Worm (Caenorhabditis elegans): ENCODE results near the gene scl-9.

scl-9 gene

DNA sequence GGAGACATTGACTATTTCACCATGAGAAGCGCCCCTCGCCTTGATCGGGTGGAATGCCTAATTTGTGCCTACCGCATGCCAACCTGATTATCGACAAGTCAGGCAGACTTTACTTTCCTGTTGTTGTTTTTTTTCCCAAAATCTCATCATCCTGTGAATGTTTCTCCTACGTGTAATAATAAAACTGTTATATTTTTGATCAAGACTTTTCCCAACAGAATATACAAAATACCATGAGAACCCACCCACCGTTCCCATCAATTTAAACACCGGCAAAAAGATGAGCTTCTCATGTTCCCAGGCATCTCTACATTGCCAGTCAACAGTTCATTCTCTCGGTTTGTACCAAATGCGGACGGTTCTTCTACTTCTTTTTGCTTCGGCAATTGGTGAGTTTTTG is at the start of gene scl-9:
scl-9 (plus strand) TSS at position 301 of the 400 bp plus-strand sequence.
- TF ChIP-seq mef-2 (tag; optimal IDR thresholded peaks at IDR 0.05) (no peak), alr-1 (tag; optimal IDR thresholded peaks at IDR 0.05; ENCODE audit: borderline replicate concordance) (no peak), lin-39 (tag; optimal IDR thresholded peaks at IDR 0.05) (no peak), ets-5 (GFP tag; IDR thresholded peaks at IDR 0.05) (no peak), F16B12.6 (tag; optimal IDR thresholded peaks at IDR 0.05) (no peak), mab-9 (GFP tag; IDR thresholded peaks at IDR 0.05) (no peak), lin-13 (GFP tag; optimal IDR thresholded peaks at IDR 0.05) (no peak), unc-30 (tag; optimal IDR thresholded peaks at IDR 0.05) (no peak), C16A3.4 (tag; optimal IDR thresholded peaks at IDR 0.05) (no peak), ztf-11 (tag; optimal IDR thresholded peaks at IDR 0.05) (no peak)

DNA sequence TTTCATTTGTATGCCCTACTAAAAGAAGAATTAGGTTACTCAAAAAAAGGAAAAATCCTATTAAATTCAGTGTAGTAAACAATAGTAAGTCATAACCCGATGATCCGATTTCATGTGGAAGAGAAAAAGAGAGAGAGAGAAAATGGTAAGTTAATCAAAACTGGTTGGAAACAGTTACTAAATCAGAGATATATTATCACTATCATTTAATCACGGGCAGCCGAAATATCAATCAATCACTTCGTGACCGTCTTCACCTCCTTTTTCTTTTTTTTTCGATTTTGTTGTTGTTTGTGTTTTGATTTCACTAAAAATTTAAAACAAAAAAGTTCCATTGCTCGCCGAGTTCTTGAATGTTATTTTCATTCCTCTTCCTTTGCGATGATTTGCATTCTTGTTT is 49.4 kb upstream of the scl-9 start:
- TF ChIP-seq blmp-1 (tag; optimal IDR thresholded peaks at IDR 0.05) (peak; percentile 77), mdl-1 (tag; optimal IDR thresholded peaks at IDR 0.05) (no peak), vab-15 (tag; optimal IDR thresholded peaks at IDR 0.05) (no peak), nhr-71 (tag; optimal IDR thresholded peaks at IDR 0.05) (peak; percentile 56), rnt-1 (tag; optimal IDR thresholded peaks at IDR 0.05) (no peak), lin-14 (GFP tag; optimal IDR thresholded peaks at IDR 0.05) (peak; percentile 29), nhr-85 (tag) (peak; percentile 85), snu-23 (GFP tag; optimal IDR thresholded peaks at IDR 0.05) (peak; percentile 42), lin-35 (GFP tag; optimal IDR thresholded peaks at IDR 0.05) (peak in 1 of 2 experiments; percentile 13), nhr-20 (tag; optimal IDR thresholded peaks at IDR 0.05) (peak; percentile 16), zag-1 (tag; optimal IDR thresholded peaks at IDR 0.05) (no peak), grh-1 (GFP tag; IDR thresholded peaks at IDR 0.05) (peak; percentile 55), elt-3 (tag; optimal IDR thresholded peaks at IDR 0.05) (peak in 2 of 6 experiments; percentile 27 to 72), ceh-8 (GFP tag; optimal IDR thresholded peaks at IDR 0.05) (no peak), ets-5 (GFP tag; IDR thresholded peaks at IDR 0.05) (no peak)

DNA sequence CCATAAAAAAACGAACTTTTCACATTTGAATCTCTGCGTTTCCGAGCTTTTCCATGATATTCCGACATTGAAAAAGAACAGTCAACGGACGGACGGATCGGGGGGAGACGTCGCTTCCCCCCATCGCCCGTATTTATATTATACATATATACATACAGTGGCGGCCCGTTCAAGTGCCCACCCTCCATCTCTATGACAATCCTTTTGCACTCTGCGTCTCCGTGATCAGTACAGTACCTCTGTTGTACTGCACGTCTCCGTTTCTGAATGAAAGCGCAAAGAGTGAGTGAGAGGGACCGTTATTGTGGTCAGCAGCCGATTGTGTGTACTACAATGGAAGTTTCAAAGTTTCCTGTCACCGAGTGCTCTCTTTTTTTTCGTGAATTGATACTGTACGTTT is 47.9 kb upstream of the scl-9 start:
- TF ChIP-seq nhr-11 (tag; optimal IDR thresholded peaks at IDR 0.05) (no peak), dsc-1 (tag; optimal IDR thresholded peaks at IDR 0.05) (no peak), dpl-1 (GFP tag; optimal IDR thresholded peaks at IDR 0.05) (no peak), tlp-1 (tag; optimal IDR thresholded peaks at IDR 0.05) (no peak), fos-1 (tag; optimal IDR thresholded peaks at IDR 0.05) (no peak), ama-1 (optimal IDR thresholded peaks at IDR 0.05) (no peak), blmp-1 (tag; optimal IDR thresholded peaks at IDR 0.05) (peak; percentile 60)

DNA sequence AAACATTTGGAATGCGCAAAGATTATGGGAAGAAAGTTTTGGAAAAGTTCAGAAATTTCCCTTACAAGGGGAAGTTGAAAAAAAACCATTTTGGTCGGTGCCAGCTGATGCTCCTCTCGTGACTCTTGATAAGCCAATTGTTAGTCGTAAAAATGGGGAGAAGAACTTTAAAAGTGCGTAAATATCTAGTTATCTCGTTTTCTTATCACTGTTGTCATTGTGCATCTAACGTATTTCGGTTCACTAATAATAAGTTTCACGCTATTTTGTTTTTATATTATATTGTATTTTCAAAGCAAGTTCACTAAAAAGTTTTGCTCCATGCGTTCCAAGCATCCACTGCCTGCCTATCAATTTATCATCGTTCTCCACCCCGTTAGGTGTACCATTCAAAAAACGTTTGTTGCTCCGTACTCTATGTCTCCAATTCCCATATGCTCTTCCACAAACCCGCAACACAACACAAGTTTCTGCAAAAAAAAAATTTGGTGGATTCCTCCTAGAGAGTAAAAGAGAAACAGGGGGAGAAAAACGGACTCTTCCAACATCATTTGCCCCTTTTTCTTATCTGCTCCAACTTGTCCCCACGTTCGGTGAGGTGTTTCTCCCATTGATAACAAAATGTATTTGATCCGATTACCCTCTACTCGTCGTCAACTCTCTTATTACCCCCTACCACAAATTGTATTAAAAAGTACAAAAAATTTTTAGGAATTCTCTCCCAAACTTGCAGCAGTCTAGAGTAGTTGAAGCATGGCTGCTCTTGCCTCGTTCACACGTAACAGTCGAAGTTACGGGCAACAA is 38.3 kb upstream of the scl-9 start, which contains the start of gene mbk-2:
mbk-2 (plus strand) TSS at position 754 of the 804 bp plus-strand sequence.
- no peak for TF ChIP-seq nhr-237 (tag; optimal IDR thresholded peaks at IDR 0.05)
- no peak for TF ChIP-seq efl-1 (optimal IDR thresholded peaks at IDR 0.05)
- peak in 1 of 2 experiments; percentile 86 for TF ChIP-seq efl-1 (GFP tag; optimal IDR thresholded peaks at IDR 0.05 in 1 of 2)
- peak; percentile 89 for TF ChIP-seq elt-2 (tag; optimal IDR thresholded peaks at IDR 0.05)
- peak; percentile 13 for TF ChIP-seq lin-14 (GFP tag; optimal IDR thresholded peaks at IDR 0.05)

DNA sequence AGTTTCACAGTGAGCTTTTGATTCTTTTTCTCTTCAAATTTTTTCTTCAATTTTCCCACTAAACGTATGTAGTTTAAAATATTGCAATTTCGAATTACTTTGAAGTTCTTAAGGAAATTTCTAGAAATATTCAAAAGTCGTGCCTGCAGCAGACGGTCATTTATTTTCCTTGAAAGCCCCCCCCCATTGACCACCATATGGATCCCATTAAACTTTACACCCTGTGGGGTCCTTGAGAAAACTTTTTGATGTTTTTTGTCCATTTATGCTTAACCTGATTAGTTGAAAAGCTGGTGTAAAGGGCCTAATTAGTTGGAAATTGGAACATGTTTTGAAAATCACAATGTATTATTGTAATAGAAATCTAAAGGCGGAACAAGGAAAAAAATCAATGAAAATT is 37.4 kb upstream of the scl-9 start:
- no peak for TF ChIP-seq skn-1 (tag; optimal IDR thresholded peaks at IDR 0.05)
- no peak for TF ChIP-seq elt-2 (tag; optimal IDR thresholded peaks at IDR 0.05)
- TF ChIP-seq ceh-63 (GFP tag; optimal IDR thresholded peaks at IDR 0.05) = no peak
- TF ChIP-seq efl-3 (GFP tag; optimal IDR thresholded peaks at IDR 0.05) = no peak
- TF ChIP-seq C34B4.2 (tag; optimal IDR thresholded peaks at IDR 0.05) = no peak
- TF ChIP-seq C16A3.4 (tag; optimal IDR thresholded peaks at IDR 0.05) = no peak
- peak; percentile 65 for TF ChIP-seq fkh-4 (tag; optimal IDR thresholded peaks at IDR 0.05; ENCODE audit: borderline replicate concordance)
- peak; percentile 81 for TF ChIP-seq dsc-1 (tag; optimal IDR thresholded peaks at IDR 0.05)
- no peak for TF ChIP-seq lin-15B (tag; optimal IDR thresholded peaks at IDR 0.05)
- peak; percentile 22 for TF ChIP-seq nhr-85 (tag)
- TF ChIP-seq nhr-237 (tag; optimal IDR thresholded peaks at IDR 0.05) = no peak
- no peak for TF ChIP-seq ces-1 (GFP tag; optimal IDR thresholded peaks at IDR 0.05)

Measured in whole organism, L1 larva.